Worm (Caenorhabditis elegans) whole organism, L4 larva: ENCODE data around the gene Y57A10A.31.

Experiments used
- ama-1 ChIP-seq: fragments of 150-350 bp; optimal IDR thresholded peaks from 2 replicates; lab custom pipeline; 2014; ENCODE audit warnings: inconsistent platforms, mixed read lengths
- ces-1 ChIP-seq: fragments of 150-350 bp; sonication (generic microtip); optimal IDR thresholded peaks from 4 replicates; lab custom pipeline; 2014; ENCODE audit warnings: missing biosample characterization, missing genetic modification reagents, missing genetic modification characterization
- dmd-9 ChIP-seq: fragments of 200-800 bp; sonication (Bioruptor generic); IDR thresholded peaks from 2 replicates; pipeline ENCODE4 v1.3.6; 2022; ENCODE audit warnings: missing genetic modification reagents, missing genetic modification characterization, missing compliant biosample characterization
- nhr-11 ChIP-seq: fragments of 150-350 bp; optimal IDR thresholded peaks from 2 replicates; lab custom pipeline; 2014; ENCODE audit warnings: missing biosample characterization, missing genetic modification characterization
- nhr-41 ChIP-seq: fragments of 200-800 bp; sonication (Bioruptor generic); IDR thresholded peaks from 2 replicates; pipeline ENCODE4 v1.3.6; 2022; ENCODE audit warnings: missing genetic modification reagents, missing genetic modification characterization, missing compliant biosample characterization
- pha-4 ChIP-seq, 2 experiments: fragments of 150-350 bp in 1 of 2; fragments of 200-800 bp in 1 of 2; sonication (Bioruptor generic) in 1 of 2; IDR thresholded peaks in 1 of 2; optimal IDR thresholded peaks in 1 of 2; 2 replicates each; pipeline versions ENCODE4 v1.3.6 to Lab custom; 2014 to 2022; ENCODE audit warnings: missing genetic modification characterization in 2 of 2, missing genetic modification reagents in 2 of 2, missing biosample characterization in 1 of 2, missing compliant biosample characterization in 1 of 2
- unc-39 ChIP-seq: sonication (generic microtip); optimal IDR thresholded peaks from 2 replicates; lab custom pipeline; 2017; ENCODE audit warnings: missing biosample characterization, missing genetic modification characterization
- zag-1 ChIP-seq: fragments of 150-350 bp; optimal IDR thresholded peaks from 2 replicates; lab custom pipeline; 2014; ENCODE audit warnings: missing biosample characterization, missing genetic modification characterization
- zfp-3 ChIP-seq: fragments of 200-800 bp; sonication (Bioruptor generic); conservative IDR thresholded peaks from 2 replicates; pipeline ENCODE4 v1.3.6; 2022; ENCODE audit warnings: missing genetic modification reagents, missing genetic modification characterization, missing compliant biosample characterization

DNA sequence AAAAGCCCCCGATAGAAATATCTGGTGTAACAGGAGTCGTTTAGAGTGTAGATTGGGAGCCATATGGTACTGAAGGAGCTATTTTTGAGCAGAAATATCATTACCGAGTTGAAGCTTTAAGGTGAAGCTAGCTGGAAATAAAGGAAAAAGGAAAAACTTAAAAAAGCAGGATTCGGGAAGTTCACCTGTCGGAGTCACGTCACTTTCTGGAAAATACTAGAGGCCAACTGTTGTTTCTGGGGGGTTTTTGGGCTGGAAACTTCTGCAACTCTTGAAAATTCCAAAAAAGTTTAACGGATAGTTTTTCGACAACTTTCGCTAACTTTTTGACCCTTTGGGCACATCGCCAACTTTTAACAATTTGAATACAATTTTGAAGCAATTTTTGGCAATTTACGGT is 34.1 kb downstream of the Y57A10A.31 start, which contains the start of gene sre-53:
- no peak for TF ChIP-seq dmd-9
- no peak for TF ChIP-seq nhr-41
- no peak for TF ChIP-seq unc-39 (tag; lab: Kevin White, UChicago)
- no peak for TF ChIP-seq zfp-3 (GFP tag; lab: Robert Waterston, UW)
- TF ChIP-seq ces-1 (GFP tag; lab: Kevin White, UChicago) = no peak
- TF ChIP-seq ama-1 (lab: Kevin White, UChicago) = no peak
- no peak for TF ChIP-seq pha-4 (GFP tag; IDR thresholded peaks at IDR 0.05; lab: Robert Waterston, UW)
- no peak for TF ChIP-seq pha-4 (tag; optimal IDR thresholded peaks at IDR 0.05; lab: Kevin White, UChicago)
- TF ChIP-seq nhr-11 = no peak
- TF ChIP-seq zag-1 (tag; lab: Kevin White, UChicago) = no peak
